Fruit fly (Drosophila melanogaster) S2 (cell line): ENCODE results near the gene Kap-alpha3.

Experiments used
- CG8478 ChIP-seq: fragments of >200 bp; optimal IDR thresholded peaks from 2 replicates; lab custom pipeline; 2018
- CTCF ChIP-seq, 2 experiments: fragments of >200 bp; optimal IDR thresholded peaks; 2 replicates each; lab custom pipeline; 2018

- TF ChIP-seq CG8478 (lab: Kevin White, UChicago) = no peak
- TF ChIP-seq CTCF (optimal IDR thresholded peaks at IDR 0.05; lab: Kevin White, UChicago) = no peak
Observed at dm6 chr3R:9572929-9573811, 4.4 kb downstream of the Kap-alpha3 start.
